Fruit fly (Drosophila melanogaster): Measurements from ENCODE around the gene Tango10.

The Tango10 gene

dm6 chrX:11683480-11683879 lies 36.6 kb upstream of the Tango10 start (continued):
- no peak for TF ChIP-seq CG6654 (GFP tag; optimal IDR thresholded peaks at IDR 0.05)
- TF ChIP-seq ERR (GFP tag; optimal IDR thresholded peaks at IDR 0.05): no peak
- TF ChIP-seq zfh1 (GFP tag; IDR thresholded peaks at IDR 0.05): no peak
- TF ChIP-seq CG2199 (GFP tag; IDR thresholded peaks at IDR 0.05): no peak
- TF ChIP-seq Opbp (GFP tag; IDR thresholded peaks at IDR 0.05; ENCODE audit: partially characterized antibody): no peak
- peak; percentile 6 for TF ChIP-seq caup (GFP tag; optimal IDR thresholded peaks at IDR 0.05; ENCODE audit: severe bottlenecking)
- TF ChIP-seq CG13123 (GFP tag; optimal IDR thresholded peaks at IDR 0.05): no peak
- TF ChIP-seq Fer1 (GFP tag; optimal IDR thresholded peaks at IDR 0.05): peak; percentile 24
- TF ChIP-seq otp (GFP tag; IDR thresholded peaks at IDR 0.05): no peak
- no peak for TF ChIP-seq CG4707 (GFP tag; optimal IDR thresholded peaks at IDR 0.05)
- TF ChIP-seq Hmr (GFP tag; optimal IDR thresholded peaks at IDR 0.05): peak; percentile 19
- TF ChIP-seq yki (optimal IDR thresholded peaks at IDR 0.05): no peak
- TF ChIP-seq gsb-n (tag; optimal IDR thresholded peaks at IDR 0.05): no peak
- no peak for TF ChIP-seq Sry-δ (GFP tag; optimal IDR thresholded peaks at IDR 0.05)
- peak; percentile 73 for TF ChIP-seq crol (GFP tag; IDR thresholded peaks at IDR 0.05)
- TF ChIP-seq GATAe (GFP tag; conservative IDR thresholded peaks at IDR 0.05): peak; percentile 54
- TF ChIP-seq CG12299 (tag; optimal IDR thresholded peaks at IDR 0.05): no peak
- no peak for TF ChIP-seq CG3163 (GFP tag; optimal IDR thresholded peaks at IDR 0.05)
- TF ChIP-seq NC2β (GFP tag; optimal IDR thresholded peaks at IDR 0.05): no peak
- TF ChIP-seq mam (GFP tag; optimal IDR thresholded peaks at IDR 0.05): no peak
- TF ChIP-seq az2 (GFP tag; optimal IDR thresholded peaks at IDR 0.05): no peak
- TF ChIP-seq sqz (GFP tag; optimal IDR thresholded peaks at IDR 0.05): no peak
- no peak for TF ChIP-seq CG9876 (GFP tag; optimal IDR thresholded peaks at IDR 0.05)
- no peak for TF ChIP-seq wor (GFP tag; IDR thresholded peaks at IDR 0.05)
- TF ChIP-seq CG13624 (GFP tag; optimal IDR thresholded peaks at IDR 0.05): no peak
- no peak for TF ChIP-seq Aef1 (GFP tag; IDR thresholded peaks at IDR 0.05)
- TF ChIP-seq CG18262 (tag; optimal IDR thresholded peaks at IDR 0.05): no peak
- no peak for TF ChIP-seq dpn (GFP tag; optimal IDR thresholded peaks at IDR 0.05)
- no peak for TF ChIP-seq CG11398 (GFP tag; optimal IDR thresholded peaks at IDR 0.05)
- no peak for TF ChIP-seq CG30020 (tag; optimal IDR thresholded peaks at IDR 0.05)
- no peak for TF ChIP-seq pfk (GFP tag; optimal IDR thresholded peaks at IDR 0.05)
- TF ChIP-seq CG8281 (tag; optimal IDR thresholded peaks at IDR 0.05): no peak
- no peak for TF ChIP-seq gce (GFP tag; IDR thresholded peaks at IDR 0.05)
- no peak for TF ChIP-seq Ravus (GFP tag; IDR thresholded peaks at IDR 0.05)
- no peak for TF ChIP-seq fd3F (GFP tag; optimal IDR thresholded peaks at IDR 0.05)
- no peak for TF ChIP-seq Nf-YC (tag; optimal IDR thresholded peaks at IDR 0.05)
- TF ChIP-seq CG2116 (GFP tag; optimal IDR thresholded peaks at IDR 0.05): no peak
- TF ChIP-seq CG3407 (GFP tag; optimal IDR thresholded peaks at IDR 0.05): no peak
- no peak for TF ChIP-seq CG15601 (tag; optimal IDR thresholded peaks at IDR 0.05)
- no peak for TF ChIP-seq vvl (GFP tag; IDR thresholded peaks at IDR 0.05)
- no peak for TF ChIP-seq Mrtf (GFP tag; IDR thresholded peaks at IDR 0.05)
- TF ChIP-seq CG8359 (GFP tag; optimal IDR thresholded peaks at IDR 0.05; ENCODE audit: borderline replicate concordance): no peak
- TF ChIP-seq Mad (GFP tag; optimal IDR thresholded peaks at IDR 0.05): no peak
- no peak for TF ChIP-seq dimm (GFP tag; IDR thresholded peaks at IDR 0.05)
- TF ChIP-seq CG17361 (GFP tag; IDR thresholded peaks at IDR 0.05): no peak
- no peak for TF ChIP-seq grau (tag; optimal IDR thresholded peaks at IDR 0.05)
- TF ChIP-seq Asciz (GFP tag; optimal IDR thresholded peaks at IDR 0.05): no peak
- no peak for TF ChIP-seq dm (GFP tag; optimal IDR thresholded peaks at IDR 0.05)
- TF ChIP-seq ash1 (GFP tag; optimal IDR thresholded peaks at IDR 0.05): no peak
- no peak for TF ChIP-seq Fer2 (tag; optimal IDR thresholded peaks at IDR 0.05)
- no peak for TF ChIP-seq tup (GFP tag; optimal IDR thresholded peaks at IDR 0.05)
- peak; percentile 61 for TF ChIP-seq Med (GFP tag)
- TF ChIP-seq CG4360 (GFP tag; IDR thresholded peaks at IDR 0.05): peak; percentile 51; the same call in 1 of the 2 replicates
